Fruit fly (Drosophila melanogaster): Measurements from ENCODE around the gene CG43800.

The CG43800 gene

dm6 chr2L:7232713-7233112 is at the start of gene CG43800:
CG43800 (minus strand) TSS chr2L:7232813.
- TF ChIP-seq EcR (GFP tag; optimal IDR thresholded peaks at IDR 0.05) (no peak), pan (optimal IDR thresholded peaks at IDR 0.05) (no peak)

dm6 chr2L:7282128-7282527 is 49.5 kb upstream of the CG43800 start:
- TF ChIP-seq usp (GFP tag; optimal IDR thresholded peaks at IDR 0.05) (no peak), psq (optimal IDR thresholded peaks at IDR 0.05) (no peak), EcR (GFP tag; optimal IDR thresholded peaks at IDR 0.05) (no peak), CG8478 (optimal IDR thresholded peaks at IDR 0.05) (no peak), Dll (optimal IDR thresholded peaks at IDR 0.05) (no peak), pan (optimal IDR thresholded peaks at IDR 0.05) (no peak)

dm6 chr2L:7281430-7281829 is 48.8 kb upstream of the CG43800 start:
- TF ChIP-seq psq (optimal IDR thresholded peaks at IDR 0.05) = no peak

- no peak for TF ChIP-seq EcR (GFP tag; optimal IDR thresholded peaks at IDR 0.05)
- no peak for TF ChIP-seq Dll (optimal IDR thresholded peaks at IDR 0.05)
- no peak for TF ChIP-seq pan (optimal IDR thresholded peaks at IDR 0.05)
- TF ChIP-seq usp (GFP tag; optimal IDR thresholded peaks at IDR 0.05) = no peak
- no peak for TF ChIP-seq CG8478 (optimal IDR thresholded peaks at IDR 0.05)
- no peak for TF ChIP-seq psq (optimal IDR thresholded peaks at IDR 0.05)
These were observed 45.1 kb upstream of the CG43800 start for dm6 chr2L:7277562-7278255.

dm6 chr2L:7277017-7277416 is 44.4 kb upstream of the CG43800 start, which contains the start of gene Wnt4:
Wnt4 (minus strand) TSS chr2L:7277171.
- TF ChIP-seq Dll (optimal IDR thresholded peaks at IDR 0.05) (no peak), EcR (GFP tag; optimal IDR thresholded peaks at IDR 0.05) (no peak), CG8478 (optimal IDR thresholded peaks at IDR 0.05) (no peak), pan (optimal IDR thresholded peaks at IDR 0.05) (no peak), psq (optimal IDR thresholded peaks at IDR 0.05) (no peak), usp (GFP tag; optimal IDR thresholded peaks at IDR 0.05) (no peak)

dm6 chr2L:7272452-7272851 is 39.8 kb upstream of the CG43800 start:
- TF ChIP-seq Dll (optimal IDR thresholded peaks at IDR 0.05) = no peak
- no peak for TF ChIP-seq psq (optimal IDR thresholded peaks at IDR 0.05)
- no peak for TF ChIP-seq pan (optimal IDR thresholded peaks at IDR 0.05)
- TF ChIP-seq EcR (GFP tag; optimal IDR thresholded peaks at IDR 0.05) = no peak
- TF ChIP-seq CG8478 (optimal IDR thresholded peaks at IDR 0.05) = no peak
- no peak for TF ChIP-seq usp (GFP tag; optimal IDR thresholded peaks at IDR 0.05)

dm6 chr2L:7270270-7270669 is 37.7 kb upstream of the CG43800 start:
- TF ChIP-seq Dll (optimal IDR thresholded peaks at IDR 0.05) (no peak), EcR (GFP tag; optimal IDR thresholded peaks at IDR 0.05) (no peak)

- TF ChIP-seq psq (optimal IDR thresholded peaks at IDR 0.05) = no peak
- no peak for TF ChIP-seq pan (optimal IDR thresholded peaks at IDR 0.05)
- no peak for TF ChIP-seq Dll (optimal IDR thresholded peaks at IDR 0.05)
- no peak for TF ChIP-seq EcR (GFP tag; optimal IDR thresholded peaks at IDR 0.05)
- TF ChIP-seq CG8478 (optimal IDR thresholded peaks at IDR 0.05) = no peak
- TF ChIP-seq usp (GFP tag; optimal IDR thresholded peaks at IDR 0.05) = no peak
These were observed 33.4 kb upstream of the CG43800 start for dm6 chr2L:7265970-7266369.

dm6 chr2L:7264885-7265540 is 32.4 kb upstream of the CG43800 start:
- TF ChIP-seq Dll (optimal IDR thresholded peaks at IDR 0.05) (no peak), EcR (GFP tag; optimal IDR thresholded peaks at IDR 0.05) (no peak), pan (optimal IDR thresholded peaks at IDR 0.05) (no peak), CG8478 (optimal IDR thresholded peaks at IDR 0.05) (no peak), psq (optimal IDR thresholded peaks at IDR 0.05) (no peak), usp (GFP tag; optimal IDR thresholded peaks at IDR 0.05) (no peak)

dm6 chr2L:7264396-7264795 is 31.8 kb upstream of the CG43800 start:
- no peak for TF ChIP-seq Dll (optimal IDR thresholded peaks at IDR 0.05)

dm6 chr2L:7262580-7262979 is 30.0 kb upstream of the CG43800 start:
- no peak for TF ChIP-seq CG8478 (optimal IDR thresholded peaks at IDR 0.05)
- TF ChIP-seq usp (GFP tag; optimal IDR thresholded peaks at IDR 0.05) = no peak
- no peak for TF ChIP-seq EcR (GFP tag; optimal IDR thresholded peaks at IDR 0.05)
- TF ChIP-seq Dll (optimal IDR thresholded peaks at IDR 0.05) = no peak
- TF ChIP-seq pan (optimal IDR thresholded peaks at IDR 0.05) = no peak
- no peak for TF ChIP-seq psq (optimal IDR thresholded peaks at IDR 0.05)

dm6 chr2L:7261989-7262388 is 29.4 kb upstream of the CG43800 start:
- TF ChIP-seq psq (optimal IDR thresholded peaks at IDR 0.05) (no peak), pan (optimal IDR thresholded peaks at IDR 0.05) (no peak), CG8478 (optimal IDR thresholded peaks at IDR 0.05) (no peak), EcR (GFP tag; optimal IDR thresholded peaks at IDR 0.05) (no peak), usp (GFP tag; optimal IDR thresholded peaks at IDR 0.05) (no peak), Dll (optimal IDR thresholded peaks at IDR 0.05) (no peak)

dm6 chr2L:7260251-7260650 is 27.6 kb upstream of the CG43800 start:
- TF ChIP-seq Dll (optimal IDR thresholded peaks at IDR 0.05) (no peak), psq (optimal IDR thresholded peaks at IDR 0.05) (no peak), EcR (GFP tag; optimal IDR thresholded peaks at IDR 0.05) (no peak)
